Fruit fly (Drosophila melanogaster) whole organism, wandering third instar larva: ENCODE results near the gene flr.

Source experiments
- Abd-B ChIP-seq: fragments of >200 bp; optimal IDR thresholded peaks from 2 replicates; lab custom pipeline; 2017; ENCODE audit warnings: missing biosample characterization, missing genetic modification characterization
- CG32264 ChIP-seq: fragments of 200-800 bp; sonication (Bioruptor generic); optimal IDR thresholded peaks from 2 replicates; lab custom pipeline; 2016; ENCODE audit warnings: missing biosample characterization, missing genetic modification characterization
- CG9705 ChIP-seq: fragments of 200-800 bp; sonication (Bioruptor generic); optimal IDR thresholded peaks from 2 replicates; lab custom pipeline; 2018; ENCODE audit warnings: missing biosample characterization, mild to moderate bottlenecking, missing genetic modification characterization
- CrebA ChIP-seq: fragments of 200-800 bp; sonication (Bioruptor generic); optimal IDR thresholded peaks from 2 replicates; lab custom pipeline; 2016; ENCODE audit warnings: missing biosample characterization, mild to moderate bottlenecking, missing genetic modification characterization, borderline replicate concordance
- Dfd ChIP-seq: fragments of >200 bp; optimal IDR thresholded peaks from 2 replicates; lab custom pipeline; 2017; ENCODE audit warnings: missing biosample characterization, missing genetic modification characterization
- GATAd ChIP-seq: sonication (Bioruptor generic); optimal IDR thresholded peaks from 2 replicates; lab custom pipeline; 2016; ENCODE audit warnings: missing biosample characterization, missing genetic modification characterization
- HLH106 ChIP-seq: fragments of 200-800 bp; optimal IDR thresholded peaks from 3 replicates; lab custom pipeline; 2019; ENCODE audit warnings: missing biosample characterization, mild to moderate bottlenecking, missing genetic modification characterization, moderate library complexity
- Hnf4 ChIP-seq: fragments of 200-800 bp; sonication (Bioruptor generic); optimal IDR thresholded peaks from 2 replicates; lab custom pipeline; 2016; ENCODE audit warnings: missing biosample characterization, mild to moderate bottlenecking, missing genetic modification characterization
- Hr83 ChIP-seq: fragments of 200-300 bp; sonication (Bioruptor generic); optimal IDR thresholded peaks from 2 replicates; lab custom pipeline; 2016; ENCODE audit warnings: missing biosample characterization, mild to moderate bottlenecking, missing genetic modification characterization, moderate library complexity; ENCODE audit not compliant: poor library complexity, severe bottlenecking
- Jra ChIP-seq: sonication (Bioruptor generic); optimal IDR thresholded peaks from 2 replicates; lab custom pipeline; 2016; ENCODE audit warnings: missing biosample characterization, missing genetic modification characterization
- Mio ChIP-seq: sonication (Bioruptor generic); optimal IDR thresholded peaks from 2 replicates; lab custom pipeline; 2016; ENCODE audit warnings: missing biosample characterization, missing genetic modification characterization
- Myc ChIP-seq: fragments of >200 bp; optimal IDR thresholded peaks from 2 replicates; lab custom pipeline; 2017
- N ChIP-seq: fragments of >200 bp; optimal IDR thresholded peaks from 2 replicates; lab custom pipeline; 2018; ENCODE audit warnings: missing biosample characterization, missing external identifiers, missing genetic modification characterization
- OdsH ChIP-seq: fragments of 200-800 bp; sonication (Bioruptor generic); optimal IDR thresholded peaks from 2 replicates; lab custom pipeline; 2016; ENCODE audit warnings: missing biosample characterization, mild to moderate bottlenecking, missing genetic modification characterization
- Rel ChIP-seq, 2 experiments: fragments of 200-800 bp; sonication (Bioruptor generic) in 1 of 2; optimal IDR thresholded peaks; 2 replicates in 1 of 2; 3 replicates in 1 of 2; lab custom pipeline; 2016 to 2019; ENCODE audit warnings: mild to moderate bottlenecking in 2 of 2, missing biosample characterization in 2 of 2, missing genetic modification characterization in 2 of 2, moderate library complexity in 1 of 2
- Sp1 ChIP-seq: fragments of 200-800 bp; sonication (Bioruptor generic); optimal IDR thresholded peaks from 3 replicates; lab custom pipeline; 2019; ENCODE audit warnings: missing biosample characterization, mild to moderate bottlenecking, missing genetic modification characterization, moderate library complexity
- Vsx2 ChIP-seq: fragments of 200-300, 225-300 bp; sonication (Bioruptor generic); optimal IDR thresholded peaks from 2 replicates; lab custom pipeline; 2018; ENCODE audit warnings: missing biosample characterization, missing genetic modification characterization; ENCODE audit not compliant: partially characterized antibody
- br ChIP-seq: fragments of 200-800 bp; sonication (Bioruptor generic); optimal IDR thresholded peaks from 2 replicates; lab custom pipeline; 2016; ENCODE audit warnings: missing biosample characterization, missing genetic modification characterization
- brk ChIP-seq: fragments of 200-800 bp; sonication (Bioruptor generic); optimal IDR thresholded peaks from 2 replicates; lab custom pipeline; 2016; ENCODE audit warnings: missing biosample characterization, mild to moderate bottlenecking, missing genetic modification characterization
- dl ChIP-seq, 2 experiments: fragments of 175-275, 200-275 bp in 1 of 2; fragments of 200-275 bp in 1 of 2; sonication (Bioruptor generic); optimal IDR thresholded peaks; lab custom pipeline; 2018; ENCODE audit warnings: mild to moderate bottlenecking in 2 of 2, missing biosample characterization in 2 of 2, missing genetic modification characterization in 2 of 2, moderate library complexity in 2 of 2; ENCODE audit not compliant: partially characterized antibody in 2 of 2, insufficient read depth in 1 of 2
- dmrt93B ChIP-seq: fragments of 200-800 bp; sonication (Bioruptor generic); optimal IDR thresholded peaks from 2 replicates; lab custom pipeline; 2018; ENCODE audit warnings: missing biosample characterization, mild to moderate bottlenecking, missing genetic modification characterization
- ey ChIP-seq: fragments of 200-800 bp; sonication (Bioruptor generic); optimal IDR thresholded peaks from 2 replicates; lab custom pipeline; 2016; ENCODE audit warnings: missing biosample characterization, missing genetic modification characterization
- foxo ChIP-seq, 2 experiments: fragments of 200-800 bp; sonication (Bioruptor generic); optimal IDR thresholded peaks; 2 replicates in 1 of 2; 3 replicates in 1 of 2; lab custom pipeline; 2016 to 2017; ENCODE audit warnings: missing biosample characterization in 2 of 2, missing genetic modification characterization in 2 of 2
- fru ChIP-seq: fragments of 200-800 bp; sonication (Bioruptor generic); optimal IDR thresholded peaks from 3 replicates; lab custom pipeline; 2016; ENCODE audit warnings: missing biosample characterization, mild to moderate bottlenecking, missing genetic modification characterization
- h ChIP-seq: fragments of 200-800 bp; sonication (Bioruptor generic); optimal IDR thresholded peaks from 3 replicates; lab custom pipeline; 2016; ENCODE audit warnings: missing biosample characterization, mild to moderate bottlenecking, missing genetic modification characterization
- jim ChIP-seq: fragments of 175-275, 200-325 bp; sonication (Bioruptor generic); optimal IDR thresholded peaks from 2 replicates; lab custom pipeline; 2016; ENCODE audit warnings: missing biosample characterization, mild to moderate bottlenecking, missing genetic modification characterization
- lola ChIP-seq: fragments of >200 bp; optimal IDR thresholded peaks from 2 replicates; lab custom pipeline; 2017; ENCODE audit warnings: missing biosample characterization, missing genetic modification characterization
- psq ChIP-seq: fragments of 200-800 bp; sonication (Bioruptor generic); optimal IDR thresholded peaks from 3 replicates; lab custom pipeline; 2017; ENCODE audit warnings: missing biosample characterization, mild to moderate bottlenecking, missing genetic modification characterization, moderate library complexity
- rgr ChIP-seq: fragments of 200-800 bp; sonication (Bioruptor generic); optimal IDR thresholded peaks from 3 replicates; lab custom pipeline; 2016; ENCODE audit warnings: missing biosample characterization, mild to moderate bottlenecking, missing genetic modification characterization
- sage ChIP-seq: fragments of 200-800 bp; sonication (Bioruptor generic); optimal IDR thresholded peaks from 2 replicates; lab custom pipeline; 2016; ENCODE audit warnings: missing biosample characterization, mild to moderate bottlenecking, missing genetic modification characterization
- usp ChIP-seq: fragments of >200 bp; optimal IDR thresholded peaks from 2 replicates; lab custom pipeline; 2017; ENCODE audit warnings: missing biosample characterization, missing genetic modification characterization
- woc ChIP-seq: sonication (Bioruptor generic); optimal IDR thresholded peaks from 2 replicates; lab custom pipeline; 2016; ENCODE audit warnings: missing biosample characterization, mild to moderate bottlenecking, missing genetic modification characterization

Gene flr

DNA sequence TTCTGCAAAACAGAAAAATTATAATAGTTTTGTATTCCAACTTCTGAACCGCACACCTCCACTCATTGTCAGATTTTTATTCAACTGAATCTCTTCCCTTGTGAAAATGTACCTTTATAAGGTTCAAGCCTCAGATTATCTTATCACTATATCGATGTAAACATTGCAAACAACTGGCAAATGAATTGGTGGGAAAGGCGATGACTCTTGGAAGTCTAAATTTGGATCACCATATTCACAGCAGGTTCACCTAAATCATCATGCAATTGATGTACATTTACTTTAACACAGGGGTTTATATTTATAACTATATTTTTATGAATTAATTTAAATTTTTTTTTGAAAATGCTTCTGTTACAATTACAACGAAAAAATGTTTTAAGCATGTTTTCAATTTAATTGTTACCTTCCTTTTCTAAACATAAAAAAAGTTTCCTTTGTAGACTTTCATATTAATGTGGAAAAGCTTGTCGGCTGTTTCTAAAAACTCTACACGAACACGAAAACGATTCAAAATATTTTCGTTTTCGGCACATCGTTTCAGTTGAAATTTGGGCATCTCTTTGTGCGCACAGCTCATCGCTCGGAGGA is 27.8 kb downstream of the flr start, which contains the start of the genes CG10140 and CG14109:
Gene CG10140 (minus strand): TSS at position 101 of the 591 bp plus-strand sequence.
Gene CG14109 (plus strand): TSS at position 541 of the 591 bp plus-strand sequence.
- TF ChIP-seq OdsH (GFP tag; lab: Kevin White, UChicago) (no peak), CG9705 (no peak), dl (GFP tag; optimal IDR thresholded peaks at IDR 0.05; lab: Kevin White, UChicago; ENCODE audit: insufficient read depth in 1 of 2, partially characterized antibody in 2 of 2) (no peak), h (GFP tag; lab: Kevin White, UChicago) (no peak), Myc (no peak), lola (GFP tag; lab: Kevin White, UChicago) (no peak), Jra (GFP tag; lab: Kevin White, UChicago) (no peak), usp (no peak), Dfd (GFP tag; lab: Kevin White, UChicago) (no peak), Abd-B (GFP tag; lab: Kevin White, UChicago) (no peak), HLH106 (tag; lab: Kevin White, UChicago) (no peak), foxo (GFP tag; optimal IDR thresholded peaks at IDR 0.05; lab: Kevin White, UChicago) (no peak), N (no peak), CG32264 (GFP tag; lab: Kevin White, UChicago) (no peak), brk (GFP tag; lab: Kevin White, UChicago) (no peak), fru (GFP tag; lab: Kevin White, UChicago) (no peak), Rel (GFP tag; optimal IDR thresholded peaks at IDR 0.05; lab: Kevin White, UChicago) (no peak), Rel (tag; optimal IDR thresholded peaks at IDR 0.05; lab: Kevin White, UChicago) (no peak), Vsx2 (GFP tag; lab: Kevin White, UChicago) (no peak)

DNA sequence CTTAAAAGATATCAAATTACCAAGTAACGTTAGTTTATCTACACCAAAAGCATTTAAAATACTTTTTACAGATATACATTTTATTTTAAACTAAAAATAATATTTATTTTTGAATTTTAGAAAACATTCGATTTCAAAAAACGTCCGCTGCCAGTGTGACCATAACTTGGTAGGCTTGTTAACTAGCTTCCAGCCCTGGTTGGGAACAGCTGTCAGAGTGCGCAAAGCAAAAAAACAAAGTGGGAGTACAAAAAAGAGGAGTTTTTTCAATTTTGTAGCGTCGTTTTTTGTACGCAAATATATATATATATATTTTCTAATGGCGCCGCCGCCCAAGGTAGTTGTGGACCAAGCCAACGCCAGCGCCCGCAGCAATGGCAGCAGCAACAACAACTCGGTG is 29.8 kb downstream of the flr start, which contains the start of gene cmb:
Gene cmb (plus strand): TSS at position 195 of the 400 bp plus-strand sequence.
- peak; percentile 2 for TF ChIP-seq rgr (GFP tag; lab: Kevin White, UChicago)
- no peak for TF ChIP-seq Rel (GFP tag; optimal IDR thresholded peaks at IDR 0.05; lab: Kevin White, UChicago)
- peak; percentile 33 for TF ChIP-seq Rel (tag; optimal IDR thresholded peaks at IDR 0.05; lab: Kevin White, UChicago)
- TF ChIP-seq CG9705 = no peak
- peak; percentile 84 for TF ChIP-seq jim (GFP tag; lab: Kevin White, UChicago)
- TF ChIP-seq sage (GFP tag; lab: Kevin White, UChicago) = peak; percentile 34
- peak; percentile 68 for TF ChIP-seq Sp1 (GFP tag; lab: Kevin White, UChicago)
- TF ChIP-seq HLH106 (tag; lab: Kevin White, UChicago) = peak; percentile 34
- TF ChIP-seq Hnf4 (GFP tag; lab: Kevin White, UChicago) = no peak

DNA sequence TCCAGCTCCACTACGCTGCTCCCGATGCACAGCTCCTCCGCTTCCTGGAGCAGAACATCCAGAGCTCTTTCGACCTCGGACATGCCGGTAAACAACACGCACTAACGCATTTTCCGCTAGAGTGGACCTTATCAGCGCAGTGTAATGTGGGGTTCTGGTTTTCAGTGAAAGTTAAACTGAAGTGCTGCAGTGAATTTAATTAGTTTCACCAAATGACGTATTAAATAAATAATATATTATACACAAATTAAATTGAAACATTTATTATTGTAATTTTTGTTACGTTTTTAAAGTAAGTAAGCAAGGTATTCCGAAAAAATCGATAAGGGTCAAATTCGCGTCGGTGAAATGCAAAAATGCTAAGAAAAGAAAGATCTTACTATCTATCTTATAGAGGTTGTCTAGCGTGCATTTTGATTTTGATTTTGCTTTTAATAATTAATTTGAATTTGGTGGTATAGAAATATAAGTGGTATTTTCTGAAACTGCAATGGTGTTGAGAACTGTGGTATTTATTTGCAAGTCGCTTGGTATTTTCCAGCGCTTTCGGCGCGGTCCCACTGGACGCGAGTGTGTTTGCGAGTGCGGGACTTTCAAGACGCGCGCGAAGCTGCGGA is 37.6 kb downstream of the flr start, which contains the start of the genes JMJD7 and CG10738:
Gene JMJD7 (minus strand): TSS at position 107 of the 617 bp plus-strand sequence.
Gene CG10738 (plus strand): TSS at position 594 of the 617 bp plus-strand sequence.
- TF ChIP-seq brk (GFP tag; lab: Kevin White, UChicago) = no peak
- peak; percentile 14 for TF ChIP-seq br (GFP tag; lab: Kevin White, UChicago)
- TF ChIP-seq h (GFP tag; lab: Kevin White, UChicago) = peak; percentile 44
- TF ChIP-seq Rel (GFP tag; optimal IDR thresholded peaks at IDR 0.05; lab: Kevin White, UChicago) = no peak
- peak; percentile 16 for TF ChIP-seq Rel (tag; optimal IDR thresholded peaks at IDR 0.05; lab: Kevin White, UChicago)
- TF ChIP-seq ey (GFP tag; lab: Kevin White, UChicago) = peak; percentile 5
- TF ChIP-seq foxo (GFP tag; optimal IDR thresholded peaks at IDR 0.05; lab: Kevin White, UChicago) = no peak
- peak; percentile 27 for TF ChIP-seq psq
- TF ChIP-seq woc (GFP tag; lab: Kevin White, UChicago) = no peak
- TF ChIP-seq GATAd (GFP tag; lab: Kevin White, UChicago) = no peak
- no peak for TF ChIP-seq CrebA (GFP tag; lab: Kevin White, UChicago)
- TF ChIP-seq dmrt93B (GFP tag; lab: Kevin White, UChicago) = peak; percentile 67
- TF ChIP-seq CG32264 (GFP tag; lab: Kevin White, UChicago) = no peak
- peak; percentile 66 for TF ChIP-seq HLH106 (tag; lab: Kevin White, UChicago)
- TF ChIP-seq CG9705 = peak; percentile 75
- peak; percentile 36 for TF ChIP-seq rgr (GFP tag; lab: Kevin White, UChicago)
- TF ChIP-seq N = no peak
- no peak for TF ChIP-seq Vsx2 (GFP tag; lab: Kevin White, UChicago)
- no peak for TF ChIP-seq Mio
- peak; percentile 25 for TF ChIP-seq Sp1 (GFP tag; lab: Kevin White, UChicago)
- peak; percentile 77 for TF ChIP-seq Hr83 (GFP tag; lab: Kevin White, UChicago)
- peak; percentile 9 for TF ChIP-seq fru (GFP tag; lab: Kevin White, UChicago)
